Worm (Caenorhabditis elegans) whole organism, mixed stage, embryonic: ENCODE results near the gene W02F12.8.

ENCODE experiments used
- ceh-43 ChIP-seq: fragments of 200-800 bp; sonication (Bioruptor generic); optimal IDR thresholded peaks from 2 replicates; lab custom pipeline; 2018; ENCODE audit warnings: mild to moderate bottlenecking, missing genetic modification characterization, moderate library complexity, missing compliant biosample characterization
- ham-2 ChIP-seq: fragments of 200-800 bp; sonication (Bioruptor generic); optimal IDR thresholded peaks from 2 replicates; lab custom pipeline; 2018; ENCODE audit warnings: mild to moderate bottlenecking, missing genetic modification characterization, missing compliant biosample characterization
- mep-1 ChIP-seq: fragments of 150-350 bp; optimal IDR thresholded peaks from 2 replicates; lab custom pipeline; 2017; ENCODE audit warnings: missing biosample characterization, missing genetic modification reagents, missing genetic modification characterization, inconsistent platforms
- nhr-237 ChIP-seq: fragments of 150-350 bp; optimal IDR thresholded peaks from 2 replicates; lab custom pipeline; 2014; ENCODE audit warnings: missing biosample characterization, missing genetic modification characterization
- nhr-28 ChIP-seq: fragments of 150-350 bp; optimal IDR thresholded peaks from 2 replicates; lab custom pipeline; 2014; ENCODE audit warnings: missing biosample characterization, missing genetic modification characterization
- pha-4 ChIP-seq: fragments of 150-350 bp; optimal IDR thresholded peaks from 2 replicates; lab custom pipeline; 2018; ENCODE audit warnings: missing biosample characterization, missing genetic modification reagents, missing genetic modification characterization
- snpc-4 ChIP-seq: fragments of 150-350 bp; optimal IDR thresholded peaks from 2 replicates; lab custom pipeline; 2014; ENCODE audit warnings: missing biosample characterization, missing genetic modification characterization
- unc-39 ChIP-seq: fragments of 150-350 bp; optimal IDR thresholded peaks from 2 replicates; lab custom pipeline; 2014; ENCODE audit warnings: missing biosample characterization, missing genetic modification characterization
- zip-8 ChIP-seq: fragments of 150-350 bp; optimal IDR thresholded peaks from 2 replicates; lab custom pipeline; 2014; ENCODE audit warnings: missing biosample characterization, missing genetic modification characterization
- ztf-11 ChIP-seq: fragments of 150-350 bp; optimal IDR thresholded peaks from 2 replicates; lab custom pipeline; 2014; ENCODE audit warnings: missing biosample characterization, missing genetic modification characterization

- TF ChIP-seq ham-2 (GFP tag; lab: Kevin White, UChicago) (no peak), nhr-28 (tag; lab: Kevin White, UChicago) (no peak), pha-4 (tag; lab: Kevin White, UChicago) (no peak), ceh-43 (no peak), snpc-4 (tag; lab: Kevin White, UChicago) (no peak), mep-1 (no peak), nhr-237 (tag; lab: Kevin White, UChicago) (no peak), ztf-11 (tag; lab: Kevin White, UChicago) (no peak), unc-39 (tag; lab: Kevin White, UChicago) (no peak), zip-8 (tag; lab: Kevin White, UChicago) (no peak)
Observed at ce11 chrV:6704482-6704881, 9.9 kb upstream of the W02F12.8 start.
